Worm (Caenorhabditis elegans) whole organism, late embryonic: ENCODE measurements around the gene F26H11.4.
A peak's percentile ranks its signal among the peaks of the same experiment; 100 is the strongest.

Source experiments
- C08G9.2 ChIP-seq: sonication (generic microtip); optimal IDR thresholded peaks from 2 replicates; lab custom pipeline; 2016; ENCODE audit warnings: mild to moderate bottlenecking, missing genetic modification characterization, moderate library complexity, missing compliant biosample characterization
- C38D4.7 ChIP-seq: fragments of 200-800 bp; sonication (Bioruptor generic); optimal IDR thresholded peaks from 2 replicates; lab custom pipeline; 2018; ENCODE audit warnings: mild to moderate bottlenecking, missing genetic modification characterization, moderate library complexity, missing compliant biosample characterization
- K02D7.2 ChIP-seq: sonication (generic microtip); optimal IDR thresholded peaks from 2 replicates; lab custom pipeline; 2017; ENCODE audit warnings: mild to moderate bottlenecking, missing genetic modification characterization, missing compliant biosample characterization
- K09A11.1 ChIP-seq: sonication (generic microtip); optimal IDR thresholded peaks from 2 replicates; lab custom pipeline; 2017; ENCODE audit warnings: antibody characterized with exemption, mild to moderate bottlenecking, missing genetic modification characterization, missing compliant biosample characterization; ENCODE audit not compliant: insufficient read depth
- T23F11.4 ChIP-seq: fragments of 200-800 bp; sonication (Bioruptor generic); optimal IDR thresholded peaks from 2 replicates; lab custom pipeline; 2018; ENCODE audit warnings: mild to moderate bottlenecking, missing genetic modification characterization, missing compliant biosample characterization
- ahr-1 ChIP-seq: sonication (generic microtip); optimal IDR thresholded peaks from 2 replicates; lab custom pipeline; 2016; ENCODE audit warnings: missing genetic modification characterization, missing compliant biosample characterization
- ceh-19 ChIP-seq: fragments of 200-800 bp; sonication (Bioruptor generic); optimal IDR thresholded peaks from 2 replicates; lab custom pipeline; 2018; ENCODE audit warnings: mild to moderate bottlenecking, missing genetic modification characterization, missing compliant biosample characterization
- ceh-31 ChIP-seq: sonication (generic microtip); optimal IDR thresholded peaks from 2 replicates; lab custom pipeline; 2016; ENCODE audit warnings: missing genetic modification characterization, missing compliant biosample characterization
- ceh-34 ChIP-seq: sonication (generic microtip); optimal IDR thresholded peaks from 2 replicates; lab custom pipeline; 2016; ENCODE audit warnings: mild to moderate bottlenecking, missing genetic modification characterization, missing compliant biosample characterization
- ceh-45 ChIP-seq: fragments of 200-800 bp; sonication (Bioruptor generic); IDR thresholded peaks from 2 replicates; pipeline ENCODE4 v1.3.6; 2022; ENCODE audit warnings: missing genetic modification reagents, missing genetic modification characterization, missing compliant biosample characterization
- ceh-48 ChIP-seq: sonication (generic microtip); optimal IDR thresholded peaks from 2 replicates; lab custom pipeline; 2016; ENCODE audit warnings: missing genetic modification characterization, inconsistent platforms, missing compliant biosample characterization
- ceh-9 ChIP-seq: sonication (generic microtip); optimal IDR thresholded peaks from 2 replicates; lab custom pipeline; 2016; ENCODE audit warnings: mild to moderate bottlenecking, missing genetic modification characterization, inconsistent platforms, missing compliant biosample characterization
- che-1 ChIP-seq: sonication (generic microtip); optimal IDR thresholded peaks from 2 replicates; lab custom pipeline; 2016; ENCODE audit warnings: mild to moderate bottlenecking, missing genetic modification characterization, missing compliant biosample characterization
- dmd-4 ChIP-seq: sonication (generic microtip); optimal IDR thresholded peaks from 2 replicates; lab custom pipeline; 2016; ENCODE audit warnings: borderline replicate concordance, missing genetic modification characterization, missing compliant biosample characterization
- dve-1 ChIP-seq: sonication (generic microtip); optimal IDR thresholded peaks from 2 replicates; lab custom pipeline; 2017; ENCODE audit warnings: antibody characterized with exemption, mild to moderate bottlenecking, missing genetic modification characterization, missing compliant biosample characterization
- ets-4 ChIP-seq: sonication (generic microtip); optimal IDR thresholded peaks from 2 replicates; lab custom pipeline; 2016; ENCODE audit warnings: missing genetic modification characterization, missing compliant biosample characterization
- fax-1 ChIP-seq: sonication (generic microtip); optimal IDR thresholded peaks from 2 replicates; lab custom pipeline; 2016; ENCODE audit warnings: missing genotype, missing genetic modification characterization, missing compliant biosample characterization
- fkh-10 ChIP-seq: fragments of 150-350 bp; optimal IDR thresholded peaks from 2 replicates; lab custom pipeline; 2014; ENCODE audit warnings: missing biosample characterization, missing genetic modification reagents, missing genetic modification characterization
- hlh-13 ChIP-seq: fragments of 200-800 bp; sonication (Bioruptor generic); optimal IDR thresholded peaks from 2 replicates; lab custom pipeline; 2018; ENCODE audit warnings: mild to moderate bottlenecking, missing genetic modification characterization, missing compliant biosample characterization
- hlh-15 ChIP-seq: sonication (generic microtip); optimal IDR thresholded peaks from 2 replicates; lab custom pipeline; 2016; ENCODE audit warnings: missing genetic modification characterization, missing compliant biosample characterization
- hlh-30 ChIP-seq: sonication (generic microtip); optimal IDR thresholded peaks from 2 replicates; lab custom pipeline; 2017; ENCODE audit warnings: antibody characterized with exemption, missing genetic modification characterization, missing compliant biosample characterization; ENCODE audit not compliant: insufficient read depth
- lin-11 ChIP-seq: fragments of 200-800 bp; sonication (Bioruptor generic); optimal IDR thresholded peaks from 2 replicates; lab custom pipeline; 2018; ENCODE audit warnings: mild to moderate bottlenecking, missing genetic modification characterization, missing compliant biosample characterization
- madf-2 ChIP-seq: sonication (generic microtip); optimal IDR thresholded peaks from 2 replicates; lab custom pipeline; 2017; ENCODE audit warnings: missing genetic modification characterization, missing compliant biosample characterization
- nfya-1 ChIP-seq: sonication (generic microtip); optimal IDR thresholded peaks from 2 replicates; lab custom pipeline; 2017; ENCODE audit warnings: missing genetic modification characterization, mild to moderate bottlenecking, missing compliant biosample characterization, antibody characterized with exemption, moderate library complexity
- npax-4 ChIP-seq: sonication (generic microtip); optimal IDR thresholded peaks from 2 replicates; lab custom pipeline; 2016; ENCODE audit warnings: missing genetic modification characterization, missing compliant biosample characterization
- odd-2 ChIP-seq: sonication (generic microtip); optimal IDR thresholded peaks from 2 replicates; lab custom pipeline; 2017; ENCODE audit warnings: antibody characterized with exemption, mild to moderate bottlenecking, missing genetic modification characterization, missing compliant biosample characterization
- pax-1 ChIP-seq: fragments of 150-350 bp; optimal IDR thresholded peaks from 2 replicates; lab custom pipeline; 2014; ENCODE audit warnings: missing biosample characterization, missing genetic modification characterization
- pha-4 ChIP-seq: fragments of 150-350 bp; optimal IDR thresholded peaks from 2 replicates; lab custom pipeline; 2018; ENCODE audit warnings: missing biosample characterization, missing genetic modification reagents, missing genetic modification characterization
- pros-1 ChIP-seq: fragments of 150-350 bp; optimal IDR thresholded peaks from 2 replicates; lab custom pipeline; 2014; ENCODE audit warnings: missing biosample characterization, missing genetic modification reagents, missing genetic modification characterization
- rnt-1 ChIP-seq: sonication (generic microtip); optimal IDR thresholded peaks from 2 replicates; lab custom pipeline; 2016; ENCODE audit warnings: missing genetic modification characterization, missing compliant biosample characterization
- sdc-2 ChIP-seq: sonication (generic microtip); optimal IDR thresholded peaks from 2 replicates; lab custom pipeline; 2016; ENCODE audit warnings: missing genotype, missing genetic modification characterization, missing compliant biosample characterization
- sox-2 ChIP-seq: fragments of 200-800 bp; sonication (Bioruptor generic); IDR thresholded peaks from 2 replicates; pipeline ENCODE4 v1.3.6; 2022; ENCODE audit warnings: missing genetic modification reagents, missing genetic modification characterization, missing compliant biosample characterization
- sox-4 ChIP-seq: sonication (generic microtip); optimal IDR thresholded peaks from 2 replicates; lab custom pipeline; 2017; ENCODE audit warnings: mild to moderate bottlenecking, missing genetic modification characterization, inconsistent platforms, missing compliant biosample characterization
- syd-9 ChIP-seq: sonication (generic microtip); optimal IDR thresholded peaks from 2 replicates; lab custom pipeline; 2016; ENCODE audit warnings: mild to moderate bottlenecking, missing genetic modification characterization, moderate library complexity, missing compliant biosample characterization
- tbx-2 ChIP-seq: sonication (generic microtip); optimal IDR thresholded peaks from 2 replicates; lab custom pipeline; 2016; ENCODE audit warnings: missing genetic modification characterization, missing compliant biosample characterization
- unc-3 ChIP-seq, 2 experiments: fragments of 200-800 bp in 1 of 2; sonication (Bioruptor generic) in 1 of 2; sonication (generic microtip) in 1 of 2; conservative IDR thresholded peaks in 1 of 2; optimal IDR thresholded peaks in 1 of 2; 2 replicates each; pipeline versions ENCODE4 v1.3.6 to Lab custom; 2016 to 2022; ENCODE audit warnings: missing compliant biosample characterization in 2 of 2, missing genetic modification characterization in 2 of 2, missing genetic modification reagents in 1 of 2
- unc-42 ChIP-seq: sonication (generic microtip); optimal IDR thresholded peaks from 2 replicates; lab custom pipeline; 2016; ENCODE audit warnings: missing genotype, missing genetic modification characterization, missing compliant biosample characterization
- unc-55 ChIP-seq: sonication (generic microtip); optimal IDR thresholded peaks from 2 replicates; lab custom pipeline; 2017; ENCODE audit warnings: missing biosample characterization, missing genetic modification reagents, missing genetic modification characterization
- unc-86 ChIP-seq: sonication (generic microtip); optimal IDR thresholded peaks from 2 replicates; lab custom pipeline; 2016; ENCODE audit warnings: missing genetic modification characterization, missing compliant biosample characterization
- zip-5 ChIP-seq: sonication (generic microtip); optimal IDR thresholded peaks from 2 replicates; lab custom pipeline; 2016; ENCODE audit warnings: missing genetic modification characterization, missing compliant biosample characterization
- ztf-16 ChIP-seq: sonication (generic microtip); optimal IDR thresholded peaks from 2 replicates; lab custom pipeline; 2017; ENCODE audit warnings: missing genetic modification characterization, missing compliant biosample characterization

F26H11.4 gene

ce11 chrII:14365182-14365751 lies 43.1 kb upstream of the F26H11.4 start, which contains the start of gene imb-2:
TSS of gene imb-2 (plus strand) at chrII:14365701.
- no peak for TF ChIP-seq unc-86
- TF ChIP-seq nfya-1, result peak; percentile 33
- no peak for TF ChIP-seq C38D4.7 (GFP tag; lab: Kevin White, UChicago)
- peak; percentile 38 for TF ChIP-seq ceh-31 (tag; lab: Kevin White, UChicago)
- no peak for TF ChIP-seq tbx-2
- TF ChIP-seq unc-55 (GFP tag; lab: Kevin White, UChicago), result no peak
- no peak for TF ChIP-seq madf-2 (tag; lab: Kevin White, UChicago)
- no peak for TF ChIP-seq pax-1
- no peak for TF ChIP-seq odd-2 (tag; lab: Kevin White, UChicago)
- no peak for TF ChIP-seq che-1 (tag; lab: Kevin White, UChicago)
- peak; percentile 77 for TF ChIP-seq ceh-48 (tag; lab: Kevin White, UChicago)
- no peak for TF ChIP-seq lin-11
- TF ChIP-seq sox-4 (tag; lab: Kevin White, UChicago), result no peak
- TF ChIP-seq unc-42, result peak; percentile 87

- TF ChIP-seq dve-1 (tag; lab: Kevin White, UChicago) (peak; percentile 57), ceh-19 (GFP tag; lab: Kevin White, UChicago) (no peak)
Measured at ce11 chrII:14374594-14374993, 33.8 kb upstream of the F26H11.4 start.

DNA sequence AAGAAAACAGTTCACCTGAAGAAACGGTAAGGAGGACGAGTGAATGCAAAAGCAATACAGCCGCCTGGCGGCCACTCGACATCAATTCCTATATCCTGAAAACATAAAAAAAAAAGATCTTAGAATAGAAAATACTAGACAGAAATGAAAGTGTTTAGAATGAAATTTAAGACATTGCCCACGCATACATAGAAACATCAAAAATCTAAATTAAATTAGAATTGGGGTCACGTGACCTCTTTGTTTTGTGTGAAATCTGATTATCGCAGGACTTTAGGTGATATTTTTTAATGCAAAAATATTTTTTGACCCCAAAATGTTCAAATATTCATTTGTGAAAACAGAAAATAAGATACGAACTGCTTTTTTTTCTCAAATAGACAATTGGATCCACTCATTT lies 30.6 kb upstream of the F26H11.4 start, which contains the start of gene acr-20:
TSS of gene acr-20 (minus strand) at position 101 of the 400 bp plus-strand sequence.
- peak; percentile 15 for TF ChIP-seq hlh-30 (tag; lab: Kevin White, UChicago)
- TF ChIP-seq pros-1, result no peak
- TF ChIP-seq, all 69 proteins: peak for 1

DNA sequence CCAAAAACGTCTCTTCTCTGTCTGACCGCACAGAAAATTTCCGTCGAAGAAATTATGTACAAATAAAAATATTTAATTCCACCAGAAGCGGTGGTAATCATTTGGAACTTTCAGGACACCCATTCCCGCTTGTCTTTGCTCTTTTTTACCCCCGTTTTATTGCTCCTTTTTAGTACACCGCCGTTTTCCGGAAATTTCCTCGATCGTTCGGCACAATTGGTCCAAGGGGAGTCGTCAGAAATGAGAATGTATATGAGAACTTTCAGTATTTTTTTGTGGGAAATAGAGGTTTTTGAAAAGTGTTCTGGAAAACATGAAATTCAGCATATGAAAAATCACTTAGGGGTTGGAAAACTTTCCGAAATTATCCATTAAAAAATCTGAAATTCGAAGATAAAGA lies 27.6 kb upstream of the F26H11.4 start:
- TF ChIP-seq ceh-34 (tag; lab: Kevin White, UChicago) (no peak), fax-1 (tag; lab: Kevin White, UChicago) (no peak), ahr-1 (tag; lab: Kevin White, UChicago) (no peak), fkh-10 (GFP tag; lab: Kevin White, UChicago) (no peak), ztf-16 (no peak), odd-2 (tag; lab: Kevin White, UChicago) (no peak), unc-42 (no peak), pha-4 (tag; lab: Kevin White, UChicago) (no peak), dmd-4 (tag; lab: Kevin White, UChicago) (no peak), K09A11.1 (tag; lab: Kevin White, UChicago) (no peak), sox-2 (GFP tag; lab: Robert Waterston, UW) (no peak), sox-4 (tag; lab: Kevin White, UChicago) (no peak), rnt-1 (no peak), unc-55 (GFP tag; lab: Kevin White, UChicago) (no peak)

DNA sequence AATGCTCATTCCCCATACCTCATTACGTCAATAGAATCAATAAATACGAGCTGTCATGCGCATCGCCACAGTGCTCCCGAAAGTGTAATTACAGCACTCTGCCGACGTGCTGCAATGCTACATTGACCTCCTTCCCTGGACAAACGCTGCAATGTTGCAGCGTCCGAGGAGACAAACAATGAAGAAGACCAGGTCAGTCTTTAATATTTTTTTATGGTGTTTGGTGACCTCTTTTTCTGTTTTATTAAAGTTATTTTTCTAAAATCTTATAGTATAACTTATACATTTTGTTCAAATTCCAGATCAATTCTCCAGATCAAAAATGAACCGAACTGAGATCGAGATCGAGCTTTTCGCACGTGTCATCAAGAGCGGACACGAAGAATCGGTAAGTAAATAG lies 27.0 kb upstream of the F26H11.4 start, which contains the start of gene sdz-26:
TSS of gene sdz-26 (plus strand) at position 301 of the 400 bp plus-strand sequence.
- no peak for TF ChIP-seq zip-5 (tag; lab: Kevin White, UChicago)
- no peak for TF ChIP-seq K02D7.2
- TF ChIP-seq fax-1 (tag; lab: Kevin White, UChicago), result no peak
- no peak for TF ChIP-seq C08G9.2 (tag; lab: Kevin White, UChicago)
- no peak for TF ChIP-seq C38D4.7 (GFP tag; lab: Kevin White, UChicago)
- no peak for TF ChIP-seq unc-86

DNA sequence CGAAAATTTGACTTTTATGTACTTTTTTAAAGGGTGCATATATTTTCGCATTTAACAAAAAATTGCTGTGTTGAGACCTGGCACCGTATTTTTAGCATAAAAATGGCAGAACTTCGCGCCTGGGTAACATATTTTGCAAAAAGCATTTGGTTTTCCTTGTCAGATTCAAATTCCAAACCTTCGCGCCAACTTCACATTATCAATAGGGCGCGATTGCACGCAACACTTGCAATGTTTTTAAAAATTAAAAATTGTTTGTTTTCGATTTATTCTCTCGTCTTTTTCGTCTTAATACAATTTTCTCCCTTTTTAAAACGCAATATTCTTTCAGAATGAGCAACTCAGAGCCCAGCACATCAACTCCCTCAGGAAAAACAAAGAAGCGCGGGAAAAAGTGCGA lies 24.8 kb upstream of the F26H11.4 start, which contains the start of gene mes-2:
TSS of gene mes-2 (plus strand) at position 330 of the 400 bp plus-strand sequence.
- TF ChIP-seq ceh-19 (GFP tag; lab: Kevin White, UChicago), result no peak
- TF ChIP-seq syd-9 (tag; lab: Kevin White, UChicago), result no peak
- TF ChIP-seq T23F11.4, result no peak
- no peak for TF ChIP-seq sdc-2 (tag; lab: Kevin White, UChicago)
- no peak for TF ChIP-seq npax-4 (tag; lab: Kevin White, UChicago)
- no peak for TF ChIP-seq ceh-9 (tag; lab: Kevin White, UChicago)
- no peak for TF ChIP-seq ceh-45 (GFP tag; lab: Robert Waterston, UW)
- TF ChIP-seq hlh-15, result no peak
- TF ChIP-seq unc-3 (GFP tag; conservative IDR thresholded peaks at IDR 0.05; lab: Robert Waterston, UW), result no peak
- no peak for TF ChIP-seq unc-3 (tag; optimal IDR thresholded peaks at IDR 0.05; lab: Kevin White, UChicago)
- TF ChIP-seq hlh-13 (GFP tag; lab: Kevin White, UChicago), result no peak
- peak; percentile 17 for TF ChIP-seq ceh-31 (tag; lab: Kevin White, UChicago)
- TF ChIP-seq madf-2 (tag; lab: Kevin White, UChicago), result no peak
- no peak for TF ChIP-seq pros-1
- TF ChIP-seq ets-4 (tag; lab: Kevin White, UChicago), result no peak
- no peak for TF ChIP-seq fkh-10 (GFP tag; lab: Kevin White, UChicago)
- no peak for TF ChIP-seq sox-4 (tag; lab: Kevin White, UChicago)
